Worm (Caenorhabditis elegans) whole organism, L4/young adult: ENCODE results near the gene fbxb-119.

ENCODE experiments used
- W03F9.2 ChIP-seq: fragments of 150-350 bp; optimal IDR thresholded peaks from 2 replicates; lab custom pipeline; 2014; ENCODE audit warnings: missing biosample characterization, missing genetic modification characterization
- dao-5 ChIP-seq: sonication (generic microtip); optimal IDR thresholded peaks from 2 replicates; lab custom pipeline; 2016; ENCODE audit warnings: missing genotype, missing genetic modification characterization, moderate library complexity, missing compliant biosample characterization
- him-1 ChIP-seq: sonication (generic microtip); optimal IDR thresholded peaks from 2 replicates; lab custom pipeline; 2016; ENCODE audit warnings: missing genotype, missing genetic modification reagents, missing genetic modification characterization, missing compliant biosample characterization

- TF ChIP-seq W03F9.2 (tag; lab: Kevin White, UChicago) = no peak
- no peak for TF ChIP-seq him-1
- no peak for TF ChIP-seq dao-5 (tag; lab: Kevin White, UChicago)
Measured at ce11 chrV:18318312-18318711, at the start of gene fbxb-119.
